Fruit fly (Drosophila melanogaster): ENCODE results near the gene AdamTS-B.

AdamTS-B gene

dm6 chrX:5735268-5735941 is 37.0 kb downstream of the AdamTS-B start (continued):
- peak; percentile 75 for TF ChIP-seq Ssrp (tag; optimal IDR thresholded peaks at IDR 0.05)
- no peak for TF ChIP-seq CG34224 (GFP tag; IDR thresholded peaks at IDR 0.05; ENCODE audit: partially characterized antibody)
- no peak for TF ChIP-seq stwl (tag; optimal IDR thresholded peaks at IDR 0.05)
- TF ChIP-seq ftz-f1 (GFP tag; optimal IDR thresholded peaks at IDR 0.05) = no peak
- TF ChIP-seq vnd (GFP tag; IDR thresholded peaks at IDR 0.05; ENCODE audit: partially characterized antibody) = no peak
- TF ChIP-seq CG2120 (GFP tag; optimal IDR thresholded peaks at IDR 0.05) = peak; percentile 88
- TF ChIP-seq dati (GFP tag; IDR thresholded peaks at IDR 0.05) = no peak
- TF ChIP-seq Lhr (GFP tag; optimal IDR thresholded peaks at IDR 0.05) = no peak
- TF ChIP-seq grau (tag; optimal IDR thresholded peaks at IDR 0.05) = peak; percentile 95
- TF ChIP-seq CG10321 (GFP tag; IDR thresholded peaks at IDR 0.05) = peak; percentile 38; the same call in 1 of the 2 replicates
- peak; percentile 53; the same call in 1 of the 2 replicates for TF ChIP-seq Rx (GFP tag; IDR thresholded peaks at IDR 0.05)
- no peak for TF ChIP-seq CTCF (GFP tag; optimal IDR thresholded peaks at IDR 0.05)
- TF ChIP-seq Asciz (GFP tag; optimal IDR thresholded peaks at IDR 0.05) = peak; percentile 49
- peak; percentile 62 for TF ChIP-seq tio (GFP tag; optimal IDR thresholded peaks at IDR 0.05)
- TF ChIP-seq hbn (GFP tag; IDR thresholded peaks at IDR 0.05; ENCODE audit: partially characterized antibody) = no peak
- peak; percentile 90 for TF ChIP-seq slbo (GFP tag; IDR thresholded peaks at IDR 0.05)
- TF ChIP-seq CG8944 (GFP tag; optimal IDR thresholded peaks at IDR 0.05) = no peak
- TF ChIP-seq Gsc (GFP tag; IDR thresholded peaks at IDR 0.05) = 0 out of 2 replicates have a peak, but pooled peaks have one; percentile 17
- peak; percentile 56 for TF ChIP-seq CG10979 (tag; optimal IDR thresholded peaks at IDR 0.05)
- TF ChIP-seq psq (GFP tag; optimal IDR thresholded peaks at IDR 0.05) = peak; percentile 31
- peak; percentile 40 for TF ChIP-seq HLH54F (GFP tag; optimal IDR thresholded peaks at IDR 0.05)
- TF ChIP-seq CG18599 (GFP tag; optimal IDR thresholded peaks at IDR 0.05) = peak; percentile 73
- peak; percentile 82 for TF ChIP-seq Xbp1 (GFP tag; optimal IDR thresholded peaks at IDR 0.05)
- peak; percentile 59 for TF ChIP-seq Hand (GFP tag; optimal IDR thresholded peaks at IDR 0.05)
- TF ChIP-seq CG12391 (tag; optimal IDR thresholded peaks at IDR 0.05) = peak; percentile 80
- TF ChIP-seq CG16815 (GFP tag; optimal IDR thresholded peaks at IDR 0.05) = peak; percentile 66
- no peak for TF ChIP-seq btn (GFP tag; optimal IDR thresholded peaks at IDR 0.05)
- TF ChIP-seq chn (GFP tag; optimal IDR thresholded peaks at IDR 0.05) = peak; percentile 58
- no peak for TF ChIP-seq CG10274 (GFP tag; optimal IDR thresholded peaks at IDR 0.05)
- peak; percentile 51 for TF ChIP-seq CG12219 (GFP tag; optimal IDR thresholded peaks at IDR 0.05)
- TF ChIP-seq hth (optimal IDR thresholded peaks at IDR 0.05) = no peak
- no peak for TF ChIP-seq CG1832 (GFP tag; optimal IDR thresholded peaks at IDR 0.05)
- peak; percentile 71 for TF ChIP-seq CG8765 (GFP tag; IDR thresholded peaks at IDR 0.05)
- TF ChIP-seq ro (GFP tag; IDR thresholded peaks at IDR 0.05) = 0 out of 2 replicates have a peak, but pooled peaks have one; percentile 13
- peak; percentile 67 for TF ChIP-seq CrebB (tag; optimal IDR thresholded peaks at IDR 0.05)
- no peak for TF ChIP-seq tll (GFP tag; optimal IDR thresholded peaks at IDR 0.05)
- peak; percentile 81 for TF ChIP-seq Ptx1 (GFP tag; IDR thresholded peaks at IDR 0.05)
- TF ChIP-seq croc (GFP tag; conservative IDR thresholded peaks at IDR 0.05) = peak; percentile 65
- peak; percentile 43 for TF ChIP-seq Antp (GFP tag; optimal IDR thresholded peaks at IDR 0.05)
- TF ChIP-seq HLH3B (GFP tag; IDR thresholded peaks at IDR 0.05) = peak; percentile 78
- peak; percentile 78 for TF ChIP-seq H2.0 (GFP tag; IDR thresholded peaks at IDR 0.05)
- peak; percentile 19 for TF ChIP-seq Nf-YC (tag; optimal IDR thresholded peaks at IDR 0.05)
- peak; percentile 2 for TF ChIP-seq trem (tag; optimal IDR thresholded peaks at IDR 0.05)
- TF ChIP-seq bowl (GFP tag; IDR thresholded peaks at IDR 0.05) = no peak
- TF ChIP-seq Dp (GFP tag; optimal IDR thresholded peaks at IDR 0.05) = no peak
- peak; percentile 23 for TF ChIP-seq CG13894 (tag; optimal IDR thresholded peaks at IDR 0.05)
- peak; percentile 3 for TF ChIP-seq CG8290 (GFP tag; optimal IDR thresholded peaks at IDR 0.05)
- peak in 1 of 2 experiments; percentile 85 for TF ChIP-seq CG8290 (tag; optimal IDR thresholded peaks at IDR 0.05)
- no peak for TF ChIP-seq knrl (GFP tag; IDR thresholded peaks at IDR 0.05; ENCODE audit: partially characterized antibody)
- TF ChIP-seq CG16813 (GFP tag; IDR thresholded peaks at IDR 0.05; ENCODE audit: partially characterized antibody) = no peak
